Worm (Caenorhabditis elegans): ENCODE data around the gene T24F1.4.

T24F1.4 gene

DNA sequence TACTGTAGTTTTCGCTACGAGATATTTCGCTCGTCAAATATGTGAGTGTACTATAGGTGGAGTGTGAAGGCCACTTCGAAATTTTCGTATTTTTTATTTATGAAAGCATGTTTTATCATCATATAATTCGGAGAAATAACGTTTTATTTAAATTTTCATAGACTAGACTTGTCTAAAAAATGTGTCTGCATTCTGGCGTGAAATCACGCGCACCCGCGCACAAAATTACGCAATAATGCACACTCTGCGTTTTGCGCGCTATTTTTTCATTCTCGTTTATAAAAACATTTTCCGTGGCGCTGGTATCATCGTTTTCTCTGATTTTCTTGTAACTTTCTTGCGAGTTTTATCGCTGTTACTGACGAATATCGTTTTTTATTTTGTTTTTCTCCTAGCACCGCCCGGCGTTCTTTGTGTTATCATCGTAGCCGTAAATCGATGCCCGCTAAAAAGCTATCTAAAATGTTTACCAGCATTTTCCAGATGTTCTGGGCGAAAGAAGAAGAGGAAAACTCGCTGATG is 16.8 kb downstream of the T24F1.4 start, which contains the start of gene saps-1 (continued):
- peak; percentile 53; the same call in 1 of the 2 replicates for TF ChIP-seq rcor-1 (GFP tag; IDR thresholded peaks at IDR 0.05)
- TF ChIP-seq lin-35 (GFP tag; optimal IDR thresholded peaks at IDR 0.05) = peak in 1 of 3 experiments; percentile 21
- TF ChIP-seq dpl-1 (GFP tag; optimal IDR thresholded peaks at IDR 0.05) = peak; percentile 77
- TF ChIP-seq cebp-2 (GFP tag; IDR thresholded peaks at IDR 0.05) = no peak
- no peak for TF ChIP-seq nfya-2 (GFP tag; IDR thresholded peaks at IDR 0.05)
- TF ChIP-seq tbx-9 (tag; optimal IDR thresholded peaks at IDR 0.05; ENCODE audit: borderline replicate concordance) = no peak
- no peak for TF ChIP-seq hmg-20 (GFP tag; IDR thresholded peaks at IDR 0.05)
- 0 out of 2 replicates have a peak, but pooled peaks have one; percentile 35 for TF ChIP-seq madf-3 (GFP tag; IDR thresholded peaks at IDR 0.05)
- no peak for TF ChIP-seq lin-26 (GFP tag; IDR thresholded peaks at IDR 0.05)
- TF ChIP-seq rpc-1 (optimal IDR thresholded peaks at IDR 0.05) = no peak
- TF ChIP-seq rpc-1 (tag; optimal IDR thresholded peaks at IDR 0.05) = no peak
- TF ChIP-seq lin-54 (GFP tag; optimal IDR thresholded peaks at IDR 0.05) = peak; percentile 68
- TF ChIP-seq madf-10 (tag; optimal IDR thresholded peaks at IDR 0.05) = no peak
- no peak for TF ChIP-seq chd-7 (tag; optimal IDR thresholded peaks at IDR 0.05)
- no peak for TF ChIP-seq Y79H2A.3 (GFP tag; conservative IDR thresholded peaks at IDR 0.05)
- TF ChIP-seq T26A5.8 (tag; optimal IDR thresholded peaks at IDR 0.05) = no peak
- peak; percentile 95 for TF ChIP-seq madf-8 (GFP tag; conservative IDR thresholded peaks at IDR 0.05)

DNA sequence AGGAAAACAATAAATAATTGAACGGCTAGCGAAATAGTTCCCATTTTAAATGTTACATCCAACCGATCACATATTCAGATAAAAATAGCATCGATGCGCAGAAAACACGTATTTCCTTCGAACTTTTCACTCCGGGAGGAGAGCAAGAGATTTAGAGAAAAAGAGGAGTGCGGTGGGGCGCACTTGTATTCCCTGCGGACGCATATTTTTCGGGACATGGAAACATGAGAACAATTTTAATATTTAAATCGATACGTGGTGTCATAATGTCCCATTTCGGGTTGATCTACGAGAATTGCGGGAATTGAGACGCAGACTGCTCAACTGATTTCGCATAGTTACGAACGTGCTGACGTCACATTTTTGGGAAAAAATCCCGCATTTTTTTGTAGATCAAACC is 20.6 kb downstream of the T24F1.4 start, which contains the start of gene C47G2.4:
TSS of gene C47G2.4 (minus strand) at position 174 of the 400 bp plus-strand sequence.
- TF ChIP-seq akir-1 (GFP tag; optimal IDR thresholded peaks at IDR 0.05) (no peak), let-607 (tag; optimal IDR thresholded peaks at IDR 0.05) (no peak), snpc-4 (GFP tag; optimal IDR thresholded peaks at IDR 0.05) (no peak), snpc-4 (tag; optimal IDR thresholded peaks at IDR 0.05) (peak in 3 of 4 experiments; percentile 16 to 49 (median 40)), ztf-28 (GFP tag; IDR thresholded peaks at IDR 0.05) (0 out of 2 replicates have a peak, but pooled peaks have one; percentile 11), unc-130 (GFP tag; optimal IDR thresholded peaks at IDR 0.05) (no peak), B0019.2 (GFP tag; conservative IDR thresholded peaks at IDR 0.05) (no peak), hsf-1 (GFP tag; IDR thresholded peaks at IDR 0.05) (no peak), madf-3 (GFP tag; IDR thresholded peaks at IDR 0.05) (no peak), Y56A3A.18 (GFP tag; IDR thresholded peaks at IDR 0.05) (no peak), B0261.1 (tag; optimal IDR thresholded peaks at IDR 0.05) (no peak), F23B12.7 (tag; optimal IDR thresholded peaks at IDR 0.05; ENCODE audit: insufficient read depth) (no peak), snpc-3.4 (tag; optimal IDR thresholded peaks at IDR 0.05) (no peak), sea-2 (GFP tag; IDR thresholded peaks at IDR 0.05) (no peak), ceh-58 (GFP tag; IDR thresholded peaks at IDR 0.05) (no peak), ceh-40 (GFP tag; IDR thresholded peaks at IDR 0.05) (no peak), nhr-120 (GFP tag; IDR thresholded peaks at IDR 0.05) (no peak), pbrm-1 (GFP tag; IDR thresholded peaks at IDR 0.05) (0 out of 2 replicates have a peak, but pooled peaks have one; percentile 38), ztf-3 (GFP tag; optimal IDR thresholded peaks at IDR 0.05) (no peak), athp-1 (tag; optimal IDR thresholded peaks at IDR 0.05) (peak; percentile 78), fkh-3 (tag; optimal IDR thresholded peaks at IDR 0.05) (no peak), bed-1 (GFP tag; IDR thresholded peaks at IDR 0.05) (no peak), nhr-27 (tag; optimal IDR thresholded peaks at IDR 0.05) (no peak), C06A6.2 (GFP tag; conservative IDR thresholded peaks at IDR 0.05) (no peak), hlh-12 (tag; optimal IDR thresholded peaks at IDR 0.05) (no peak), tbx-9 (tag; optimal IDR thresholded peaks at IDR 0.05; ENCODE audit: borderline replicate concordance) (no peak), F52B5.7 (tag; optimal IDR thresholded peaks at IDR 0.05) (no peak), sptf-2 (GFP tag; optimal IDR thresholded peaks at IDR 0.05) (no peak), madf-6 (GFP tag; IDR thresholded peaks at IDR 0.05) (no peak; the same call in none of the 2 replicates), F55B11.4 (tag; optimal IDR thresholded peaks at IDR 0.05; ENCODE audit: borderline replicate concordance, insufficient read depth) (no peak), ztf-25 (GFP tag; IDR thresholded peaks at IDR 0.05) (no peak), F10E7.11 (tag; optimal IDR thresholded peaks at IDR 0.05) (no peak), rcor-1 (GFP tag; IDR thresholded peaks at IDR 0.05) (peak; percentile 65), tlf-1 (GFP tag; optimal IDR thresholded peaks at IDR 0.05) (no peak)
